Fruit fly (Drosophila melanogaster) whole organism: ENCODE results near the gene mthl9.

Source experiments
- CG8478 ChIP-seq: fragments of >200 bp; optimal IDR thresholded peaks from 2 replicates; lab custom pipeline; 2018; ENCODE audit warnings: inconsistent platforms
- Dll ChIP-seq: fragments of >200 bp; optimal IDR thresholded peaks from 2 replicates; lab custom pipeline; 2017
- EcR ChIP-seq, 2 experiments: fragments of >200 bp; optimal IDR thresholded peaks; 2 replicates each; lab custom pipeline; 2017; ENCODE audit warnings: missing biosample characterization in 2 of 2, missing genetic modification characterization in 2 of 2, missing genetic modification reagents in 2 of 2
- psq ChIP-seq: fragments of >200 bp; optimal IDR thresholded peaks from 2 replicates; lab custom pipeline; 2017
- usp ChIP-seq: fragments of >200 bp; optimal IDR thresholded peaks from 2 replicates; lab custom pipeline; 2017; ENCODE audit warnings: missing biosample characterization, missing genetic modification characterization, mixed read lengths

dm6 chr3L:339072-339471 is 7.0 kb upstream of the mthl9 start:
- TF ChIP-seq usp (GFP tag; lab: Kevin White, UChicago) (no peak), EcR (GFP tag; optimal IDR thresholded peaks at IDR 0.05; lab: Kevin White, UChicago) (no peak), CG8478 (lab: Kevin White, UChicago) (no peak), psq (lab: Kevin White, UChicago) (no peak), Dll (no peak)
